Fruit fly (Drosophila melanogaster) Kc167 (cell line): ENCODE data around the gene beat-Ib.

ENCODE experiments used
- Myc ChIP-seq: fragments of >200 bp; optimal IDR thresholded peaks from 2 replicates; lab custom pipeline; 2017; ENCODE audit warnings: missing external identifiers
- Sin3A ChIP-seq: fragments of >200 bp; optimal IDR thresholded peaks from 2 replicates; lab custom pipeline; 2018; ENCODE audit warnings: missing external identifiers
- h ChIP-seq: fragments of >200 bp; optimal IDR thresholded peaks from 3 replicates; lab custom pipeline; 2018; ENCODE audit warnings: missing external identifiers
- insv ChIP-seq: fragments of >200 bp; optimal IDR thresholded peaks from 3 replicates; lab custom pipeline; 2018; ENCODE audit warnings: missing external identifiers
- psq ChIP-seq: fragments of >200 bp; optimal IDR thresholded peaks from 2 replicates; lab custom pipeline; 2017; ENCODE audit warnings: missing external identifiers
- ttk ChIP-seq: sonication (Bioruptor generic); optimal IDR thresholded peaks from 2 replicates; lab custom pipeline; 2017; ENCODE audit warnings: missing external identifiers

Gene beat-Ib

DNA sequence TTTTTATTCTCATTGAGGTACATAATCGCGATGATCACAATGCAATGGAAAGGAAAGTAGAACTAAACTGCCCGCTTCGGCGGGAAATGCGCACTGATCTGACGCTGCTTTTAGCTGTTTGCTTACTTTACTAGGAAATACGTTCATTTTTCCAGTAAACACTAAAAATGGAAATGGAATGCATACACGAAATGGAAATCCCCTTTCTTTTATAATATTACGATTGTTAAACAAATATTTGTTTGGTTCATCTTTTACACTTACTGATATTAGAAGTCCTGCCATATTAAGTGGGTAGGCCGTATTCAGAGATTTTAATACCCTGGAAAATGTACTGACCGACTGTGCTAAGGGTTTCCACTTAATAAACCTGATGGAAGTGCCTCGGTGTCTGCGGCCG is 61.8 kb downstream of the beat-Ib start, which contains the start of gene CG31823:
Gene CG31823, minus strand, starts transcription at position 101 of the 400 bp plus-strand sequence.
- TF ChIP-seq Sin3A (no peak), psq (lab: Kevin White, UChicago) (no peak), Myc (lab: Kevin White, UChicago) (no peak), h (no peak), ttk (no peak), insv (no peak)

DNA sequence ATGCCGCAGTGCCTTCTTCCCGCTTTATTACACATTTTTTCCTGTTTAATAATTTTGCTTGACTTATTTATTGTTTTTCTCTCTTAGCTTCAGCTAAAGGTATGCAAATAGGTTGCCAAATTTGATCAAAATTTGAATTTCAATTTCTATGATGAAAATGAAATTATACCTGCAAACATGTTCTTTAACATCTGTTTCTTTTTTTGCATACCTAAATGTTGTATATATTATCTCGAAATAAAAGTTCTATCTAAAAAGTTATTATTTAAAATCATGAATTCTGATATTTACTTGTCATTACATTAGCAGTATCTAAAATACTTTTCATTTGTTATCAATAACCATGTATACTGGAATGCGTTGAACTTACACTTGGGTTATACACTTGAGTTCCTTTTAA is 67.1 kb downstream of the beat-Ib start, which contains the start of gene CG31735:
Gene CG31735, plus strand, starts transcription at position 301 of the 400 bp plus-strand sequence.
- no peak for TF ChIP-seq Myc (lab: Kevin White, UChicago)
- TF ChIP-seq insv, result no peak
- no peak for TF ChIP-seq Sin3A
- TF ChIP-seq ttk, result no peak
- no peak for TF ChIP-seq psq (lab: Kevin White, UChicago)
- TF ChIP-seq h, result no peak

DNA sequence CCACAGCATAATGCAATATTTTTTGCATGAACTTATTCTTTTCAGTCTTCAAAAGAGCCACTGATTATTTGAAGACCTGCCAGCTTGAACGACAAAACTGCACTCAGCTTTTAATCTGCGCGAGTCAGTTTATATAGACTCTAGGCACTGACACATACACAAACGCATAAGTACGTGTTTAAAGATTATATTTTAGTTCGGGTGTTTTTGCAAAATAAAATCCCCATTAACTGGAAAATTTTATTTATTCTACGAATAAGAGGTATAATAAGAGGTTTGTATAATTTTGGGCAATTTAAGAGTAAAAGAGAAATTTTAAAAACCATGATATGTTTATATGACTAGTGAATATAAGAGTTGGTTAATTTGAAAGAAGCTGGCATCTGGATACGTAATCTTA is 68.5 kb downstream of the beat-Ib start, which contains the start of gene Tep1:
Gene Tep1, minus strand, starts transcription at position 101 of the 400 bp plus-strand sequence.
- TF ChIP-seq insv (no peak), ttk (no peak), Myc (lab: Kevin White, UChicago) (no peak), psq (lab: Kevin White, UChicago) (no peak), Sin3A (no peak), h (no peak)

DNA sequence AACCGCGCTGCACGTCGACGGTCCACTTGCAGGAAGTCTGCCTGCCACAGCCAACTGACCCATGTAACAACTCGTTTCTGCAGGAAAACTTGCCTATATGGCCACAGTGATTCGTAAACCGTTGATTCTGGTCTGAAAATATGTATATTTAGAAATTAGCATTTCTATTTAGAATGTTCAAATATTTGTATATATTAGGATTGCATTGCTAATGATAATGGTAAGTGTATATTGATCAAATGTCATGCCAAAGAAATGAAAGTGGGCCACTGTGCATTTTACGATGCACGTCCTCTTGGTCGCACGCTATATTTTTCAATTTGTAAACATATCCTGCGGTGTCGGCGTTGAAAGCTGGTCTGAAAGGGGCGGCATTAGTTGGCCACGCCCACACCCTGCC is 76.0 kb downstream of the beat-Ib start:
- TF ChIP-seq insv (no peak), ttk (no peak), psq (lab: Kevin White, UChicago) (no peak), Myc (lab: Kevin White, UChicago) (no peak), h (no peak), Sin3A (no peak)

DNA sequence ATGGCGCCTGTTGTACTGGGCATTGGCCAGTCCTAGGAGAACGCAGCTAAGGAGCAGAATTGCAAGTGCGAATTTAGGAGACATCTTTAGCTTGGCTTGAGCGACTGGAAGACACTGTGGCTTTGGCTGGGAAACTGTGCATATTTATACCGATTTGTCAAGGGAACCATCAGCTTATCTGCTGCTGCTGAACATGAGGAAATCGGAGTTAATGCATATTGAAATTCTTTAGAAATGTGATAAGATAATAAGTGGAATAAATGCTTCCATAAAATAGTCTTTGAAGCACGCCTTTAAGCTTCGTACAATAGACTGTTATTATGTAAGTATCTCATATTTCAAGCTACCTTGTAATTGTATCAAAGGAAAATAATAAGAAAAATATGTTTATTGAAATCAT is 79.1 kb downstream of the beat-Ib start, which contains the start of gene CG44475:
Gene CG44475, minus strand, starts transcription at position 101 of the 400 bp plus-strand sequence.
- no peak for TF ChIP-seq psq (lab: Kevin White, UChicago)
- no peak for TF ChIP-seq ttk
- TF ChIP-seq insv, result no peak
- no peak for TF ChIP-seq Myc (lab: Kevin White, UChicago)
- no peak for TF ChIP-seq Sin3A
- TF ChIP-seq h, result no peak

DNA sequence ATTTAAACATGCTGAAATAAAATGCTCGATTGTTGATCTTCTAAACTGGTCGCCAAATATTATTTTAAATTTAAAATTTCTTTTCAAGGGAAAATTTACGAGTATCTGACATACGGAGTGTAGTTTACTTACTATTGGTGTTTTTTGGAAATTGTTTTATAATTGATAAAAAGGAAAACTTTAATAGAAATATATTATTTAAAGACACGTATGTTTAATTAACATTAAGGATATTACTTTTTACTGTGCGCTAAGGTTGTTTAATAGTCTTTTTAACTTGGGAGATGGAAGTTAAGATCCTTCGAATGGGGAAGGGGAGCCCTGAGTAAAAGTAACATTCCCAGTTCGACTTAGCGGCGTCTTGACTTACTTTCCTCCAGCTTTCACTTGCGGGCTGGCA is 82.2 kb downstream of the beat-Ib start, which contains the start of gene CG7653:
Gene CG7653, minus strand, starts transcription at position 101 of the 400 bp plus-strand sequence.
- TF ChIP-seq insv, result no peak
- TF ChIP-seq Myc (lab: Kevin White, UChicago), result no peak
- no peak for TF ChIP-seq ttk
- no peak for TF ChIP-seq h

DNA sequence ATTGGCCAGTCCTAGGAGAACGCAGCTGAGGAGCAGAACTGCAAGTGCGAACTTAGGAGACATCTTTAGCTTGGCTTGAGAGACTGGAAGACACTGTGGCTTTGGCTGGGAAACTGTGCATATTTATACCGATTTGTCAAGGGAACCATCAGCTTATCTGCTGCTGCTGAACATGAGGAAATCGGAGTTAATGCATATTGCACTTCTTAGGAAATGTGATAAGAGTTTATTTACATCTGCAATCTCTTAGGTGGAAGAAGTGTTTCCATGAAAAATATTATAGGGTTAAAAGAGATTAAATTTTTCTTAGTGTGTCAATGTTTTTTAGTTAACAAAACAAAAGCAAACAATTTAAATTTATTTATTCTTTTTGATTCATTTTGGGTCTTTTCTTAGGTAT is 96.9 kb downstream of the beat-Ib start, which contains the start of gene CG42792:
Gene CG42792, minus strand, starts transcription at position 101 of the 400 bp plus-strand sequence.
- TF ChIP-seq h (no peak), insv (no peak), ttk (no peak), Myc (lab: Kevin White, UChicago) (no peak), psq (lab: Kevin White, UChicago) (no peak), Sin3A (no peak)
